Worm (Caenorhabditis elegans): ENCODE results near the gene K10D2.8.

DNA sequence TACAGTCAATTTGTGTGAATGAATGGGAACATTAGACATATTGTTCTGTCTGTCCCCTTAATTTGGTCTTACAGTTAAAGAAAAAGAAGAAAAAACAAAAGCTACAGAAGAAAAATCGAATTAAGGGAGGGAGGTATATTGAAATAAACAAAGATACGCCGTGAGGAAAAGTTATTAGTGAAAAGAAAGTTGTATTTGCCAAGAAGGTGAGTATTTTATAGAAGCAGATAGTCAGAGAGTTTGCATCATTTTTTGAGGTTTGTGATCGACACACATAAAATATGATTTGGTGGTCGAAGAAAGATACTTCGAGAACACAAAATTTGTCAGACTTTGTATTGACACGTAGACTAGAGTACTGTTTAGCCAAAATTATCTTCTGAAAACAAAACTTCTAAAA, 11.8 kb downstream of the K10D2.8 start:
- TF ChIP-seq tlf-1 (GFP tag; optimal IDR thresholded peaks at IDR 0.05) (no peak), snpc-4 (GFP tag; optimal IDR thresholded peaks at IDR 0.05) (no peak), snpc-4 (tag; optimal IDR thresholded peaks at IDR 0.05) (no peak), F37B4.10 (GFP tag; IDR thresholded peaks at IDR 0.05) (no peak)
